Worm (Caenorhabditis elegans): Measurements from ENCODE around the gene F42F12.3.

The F42F12.3 gene

ce11 chrX:12326424-12326823 is 24.0 kb upstream of the F42F12.3 start, which contains the start of gene srd-41:
Gene srd-41, plus strand, starts transcription at chrX:12326724.
- no peak for TF ChIP-seq mep-1 (tag; optimal IDR thresholded peaks at IDR 0.05)
- no peak for TF ChIP-seq nhr-28 (tag; optimal IDR thresholded peaks at IDR 0.05)
- no peak for TF ChIP-seq blmp-1 (tag; optimal IDR thresholded peaks at IDR 0.05)

- TF ChIP-seq blmp-1 (tag; optimal IDR thresholded peaks at IDR 0.05) (no peak), bed-3 (GFP tag; optimal IDR thresholded peaks at IDR 0.05) (no peak), lsy-2 (tag; optimal IDR thresholded peaks at IDR 0.05) (no peak), mep-1 (tag; optimal IDR thresholded peaks at IDR 0.05) (no peak), sem-2 (GFP tag; optimal IDR thresholded peaks at IDR 0.05) (no peak), nhr-76 (tag; optimal IDR thresholded peaks at IDR 0.05) (no peak), ces-1 (GFP tag; optimal IDR thresholded peaks at IDR 0.05) (no peak), ham-2 (GFP tag; optimal IDR thresholded peaks at IDR 0.05) (no peak), zip-8 (tag; optimal IDR thresholded peaks at IDR 0.05) (no peak), elt-3 (tag; optimal IDR thresholded peaks at IDR 0.05) (no peak), ceh-39 (tag; optimal IDR thresholded peaks at IDR 0.05) (no peak), ztf-11 (tag; optimal IDR thresholded peaks at IDR 0.05) (no peak), drap-1 (GFP tag; optimal IDR thresholded peaks at IDR 0.05) (no peak), cnd-1 (tag; optimal IDR thresholded peaks at IDR 0.05) (no peak), unc-62 (GFP tag; optimal IDR thresholded peaks at IDR 0.05) (no peak), nhr-2 (tag; optimal IDR thresholded peaks at IDR 0.05) (no peak), unc-39 (tag; optimal IDR thresholded peaks at IDR 0.05) (no peak), nhr-28 (tag; optimal IDR thresholded peaks at IDR 0.05) (no peak)
These were observed 21.7 kb upstream of the F42F12.3 start, which contains the start of gene srd-45 for ce11 chrX:12328676-12329075. Gene srd-45, plus strand, starts transcription at chrX:12328976.

ce11 chrX:12331795-12332194 is 18.6 kb upstream of the F42F12.3 start, which contains the start of gene srd-46:
Gene srd-46, plus strand, starts transcription at chrX:12332095.
- no peak for TF ChIP-seq mls-2 (tag; optimal IDR thresholded peaks at IDR 0.05)
- no peak for TF ChIP-seq unc-62 (GFP tag; optimal IDR thresholded peaks at IDR 0.05)
- TF ChIP-seq hlh-1 (tag; optimal IDR thresholded peaks at IDR 0.05) = no peak
- TF ChIP-seq unc-39 (tag; optimal IDR thresholded peaks at IDR 0.05) = no peak
- TF ChIP-seq mab-5 (tag; optimal IDR thresholded peaks at IDR 0.05) = no peak
- no peak for TF ChIP-seq ceh-43 (GFP tag; optimal IDR thresholded peaks at IDR 0.05)
- no peak for TF ChIP-seq nhr-76 (tag; optimal IDR thresholded peaks at IDR 0.05)
- TF ChIP-seq zip-8 (tag; optimal IDR thresholded peaks at IDR 0.05) = no peak
- no peak for TF ChIP-seq pha-4 (tag; optimal IDR thresholded peaks at IDR 0.05)
- no peak for TF ChIP-seq ceh-39 (tag; optimal IDR thresholded peaks at IDR 0.05)
- TF ChIP-seq nhr-2 (tag; optimal IDR thresholded peaks at IDR 0.05) = no peak
- no peak for TF ChIP-seq mep-1 (tag; optimal IDR thresholded peaks at IDR 0.05)
- no peak for TF ChIP-seq flh-1 (GFP tag; optimal IDR thresholded peaks at IDR 0.05)

ce11 chrX:12333479-12333878 is 16.9 kb upstream of the F42F12.3 start, which contains the start of gene srd-47:
Gene srd-47, plus strand, starts transcription at chrX:12333642.
- TF ChIP-seq M03D4.4 (tag; optimal IDR thresholded peaks at IDR 0.05) = no peak
- no peak for TF ChIP-seq hlh-1 (tag; optimal IDR thresholded peaks at IDR 0.05)
- no peak for TF ChIP-seq ces-1 (GFP tag; optimal IDR thresholded peaks at IDR 0.05)
- TF ChIP-seq unc-120 (tag; optimal IDR thresholded peaks at IDR 0.05; ENCODE audit: poor library complexity, severe bottlenecking) = no peak
- TF ChIP-seq unc-39 (tag; optimal IDR thresholded peaks at IDR 0.05) = no peak
- no peak for TF ChIP-seq elt-1 (tag; optimal IDR thresholded peaks at IDR 0.05; ENCODE audit: borderline replicate concordance, insufficient read depth)
- no peak for TF ChIP-seq blmp-1 (tag; optimal IDR thresholded peaks at IDR 0.05)
- TF ChIP-seq mls-2 (tag; optimal IDR thresholded peaks at IDR 0.05) = no peak
- TF ChIP-seq nhr-2 (tag; optimal IDR thresholded peaks at IDR 0.05) = no peak
- TF ChIP-seq unc-62 (GFP tag; optimal IDR thresholded peaks at IDR 0.05) = no peak
- TF ChIP-seq nhr-28 (tag; optimal IDR thresholded peaks at IDR 0.05) = no peak
- TF ChIP-seq ceh-43 (GFP tag; optimal IDR thresholded peaks at IDR 0.05) = no peak
- no peak for TF ChIP-seq elt-3 (tag; optimal IDR thresholded peaks at IDR 0.05)
- TF ChIP-seq ceh-83 (GFP tag; optimal IDR thresholded peaks at IDR 0.05) = no peak

- no peak for TF ChIP-seq ztf-11 (tag; optimal IDR thresholded peaks at IDR 0.05)
- TF ChIP-seq pha-4 (tag; optimal IDR thresholded peaks at IDR 0.05) = no peak
- no peak for TF ChIP-seq ham-2 (GFP tag; optimal IDR thresholded peaks at IDR 0.05)
- no peak for TF ChIP-seq lin-32 (GFP tag; optimal IDR thresholded peaks at IDR 0.05)
- TF ChIP-seq lin-13 (tag; optimal IDR thresholded peaks at IDR 0.05) = no peak
- no peak for TF ChIP-seq drap-1 (GFP tag; optimal IDR thresholded peaks at IDR 0.05)
- no peak for TF ChIP-seq mep-1 (tag; optimal IDR thresholded peaks at IDR 0.05)
- TF ChIP-seq ceh-39 (tag; optimal IDR thresholded peaks at IDR 0.05) = no peak
- TF ChIP-seq tbx-8 (GFP tag; optimal IDR thresholded peaks at IDR 0.05) = no peak
These were observed 14.6 kb upstream of the F42F12.3 start, which contains the start of gene srd-48 for ce11 chrX:12335808-12336207. Gene srd-48, plus strand, starts transcription at chrX:12336108.
